Fruit fly (Drosophila melanogaster): ENCODE results near the gene CG13309.

DNA sequence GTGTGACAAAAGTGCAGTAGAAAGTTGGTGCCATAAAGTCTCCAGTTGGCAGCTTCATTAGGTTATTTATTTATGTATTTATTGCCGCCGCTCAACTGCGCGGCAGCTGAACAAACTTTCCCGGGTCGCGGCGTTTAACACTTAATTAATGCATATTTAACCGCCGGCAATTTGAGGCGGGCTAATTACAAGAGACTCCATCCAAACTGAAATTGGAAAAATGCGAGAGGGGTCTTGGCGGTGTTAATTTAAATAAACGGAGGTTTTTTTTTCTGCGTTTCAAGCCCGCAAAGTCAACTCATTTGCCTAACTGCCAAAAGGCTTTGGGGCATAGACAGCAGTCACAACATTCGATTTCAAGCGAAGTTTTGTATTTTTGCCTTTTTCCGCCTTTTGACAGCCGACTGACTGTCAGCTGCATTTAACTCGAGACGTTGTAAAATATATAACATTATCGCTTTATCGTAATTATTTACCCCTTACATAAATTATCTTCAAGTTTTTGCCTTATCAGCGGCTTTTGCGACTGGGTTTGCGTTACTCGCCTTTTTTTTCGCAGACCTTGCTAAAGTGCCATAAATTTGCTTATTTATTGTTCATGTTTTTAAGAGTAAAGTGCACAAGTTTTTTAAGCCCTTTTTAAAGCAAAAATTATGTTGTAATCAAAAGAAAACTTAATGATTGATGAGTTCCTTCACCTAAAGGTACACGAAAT is 47.6 kb downstream of the CG13309 start:
- TF ChIP-seq CG5204 (GFP tag; optimal IDR thresholded peaks at IDR 0.05) = no peak
- TF ChIP-seq cnc (optimal IDR thresholded peaks at IDR 0.05) = no peak
- TF ChIP-seq CG11617 (GFP tag; optimal IDR thresholded peaks at IDR 0.05) = no peak
- no peak for TF ChIP-seq toe (GFP tag; optimal IDR thresholded peaks at IDR 0.05)
- TF ChIP-seq Crg-1 (GFP tag; optimal IDR thresholded peaks at IDR 0.05) = no peak
- TF ChIP-seq CG1620 (GFP tag; optimal IDR thresholded peaks at IDR 0.05) = no peak
- no peak for TF ChIP-seq CG14711 (tag; optimal IDR thresholded peaks at IDR 0.05)
- TF ChIP-seq kay (GFP tag; ENCODE audit: borderline replicate concordance) = no peak
- no peak for TF ChIP-seq CG7045 (GFP tag; optimal IDR thresholded peaks at IDR 0.05)
- TF ChIP-seq Hr96 (GFP tag; optimal IDR thresholded peaks at IDR 0.05) = no peak
- TF ChIP-seq cic (GFP tag; optimal IDR thresholded peaks at IDR 0.05) = no peak
- no peak for TF ChIP-seq Clk (GFP tag; optimal IDR thresholded peaks at IDR 0.05)

All from whole organism, adult.